Fruit fly (Drosophila melanogaster): ENCODE measurements around the gene xit.

xit gene

dm6 chrX:6794826-6795225, 26.0 kb upstream of the xit start (continued):
- no peak for TF ChIP-seq CG17612 (GFP tag; IDR thresholded peaks at IDR 0.05)
- TF ChIP-seq ems (GFP tag; optimal IDR thresholded peaks at IDR 0.05): no peak
- no peak for TF ChIP-seq Poxn (GFP tag; IDR thresholded peaks at IDR 0.05)
- no peak for TF ChIP-seq CG9609 (GFP tag; optimal IDR thresholded peaks at IDR 0.05)
- TF ChIP-seq Fer3 (tag; optimal IDR thresholded peaks at IDR 0.05): no peak
- no peak for TF ChIP-seq tll (GFP tag; optimal IDR thresholded peaks at IDR 0.05)
- TF ChIP-seq bowl (GFP tag; IDR thresholded peaks at IDR 0.05): no peak
- no peak for TF ChIP-seq da (GFP tag; optimal IDR thresholded peaks at IDR 0.05)
- no peak for TF ChIP-seq Six4 (GFP tag; optimal IDR thresholded peaks at IDR 0.05)
- TF ChIP-seq insv (GFP tag; optimal IDR thresholded peaks at IDR 0.05): no peak
- no peak for TF ChIP-seq al (GFP tag; IDR thresholded peaks at IDR 0.05)
- TF ChIP-seq Max (GFP tag; optimal IDR thresholded peaks at IDR 0.05): no peak
- no peak for TF ChIP-seq CG11247 (GFP tag; IDR thresholded peaks at IDR 0.05)
- no peak for TF ChIP-seq dati (GFP tag; IDR thresholded peaks at IDR 0.05)
- no peak for TF ChIP-seq CG14014 (GFP tag; IDR thresholded peaks at IDR 0.05)
- TF ChIP-seq p53 (GFP tag; optimal IDR thresholded peaks at IDR 0.05): no peak
- no peak for TF ChIP-seq CG17568 (GFP tag; optimal IDR thresholded peaks at IDR 0.05)
- no peak for TF ChIP-seq Atf-2 (GFP tag; optimal IDR thresholded peaks at IDR 0.05)
- no peak for TF ChIP-seq CG1647 (GFP tag; optimal IDR thresholded peaks at IDR 0.05)
- no peak for TF ChIP-seq dmrt11E (tag; optimal IDR thresholded peaks at IDR 0.05)
- TF ChIP-seq emc (GFP tag; optimal IDR thresholded peaks at IDR 0.05): no peak
- TF ChIP-seq CG3995 (GFP tag; optimal IDR thresholded peaks at IDR 0.05): no peak
- TF ChIP-seq gcm (GFP tag; optimal IDR thresholded peaks at IDR 0.05): no peak
- TF ChIP-seq cato (GFP tag; optimal IDR thresholded peaks at IDR 0.05; ENCODE audit: borderline replicate concordance): no peak
- TF ChIP-seq CG17385 (GFP tag; optimal IDR thresholded peaks at IDR 0.05): no peak
- peak; percentile 7 for TF ChIP-seq CG8388 (GFP tag; optimal IDR thresholded peaks at IDR 0.05)
- TF ChIP-seq CG5180 (GFP tag; optimal IDR thresholded peaks at IDR 0.05): no peak
- peak; percentile 73 for TF ChIP-seq Med (GFP tag)
- TF ChIP-seq CG2889 (GFP tag; IDR thresholded peaks at IDR 0.05): no peak
- TF ChIP-seq tap (tag; optimal IDR thresholded peaks at IDR 0.05): no peak
- TF ChIP-seq CG17328 (GFP tag; IDR thresholded peaks at IDR 0.05): 0 out of 2 replicates have a peak, but pooled peaks have one; percentile 31
- no peak for TF ChIP-seq Dek (tag; optimal IDR thresholded peaks at IDR 0.05)
- no peak for TF ChIP-seq gsb-n (tag; optimal IDR thresholded peaks at IDR 0.05)
- no peak for TF ChIP-seq CG1529 (GFP tag; optimal IDR thresholded peaks at IDR 0.05)
- TF ChIP-seq lab (GFP tag; optimal IDR thresholded peaks at IDR 0.05): no peak
- no peak for TF ChIP-seq CG7556 (GFP tag; optimal IDR thresholded peaks at IDR 0.05)
- no peak for TF ChIP-seq CG8359 (GFP tag; optimal IDR thresholded peaks at IDR 0.05; ENCODE audit: borderline replicate concordance)
- no peak for TF ChIP-seq unc-4 (GFP tag; IDR thresholded peaks at IDR 0.05; ENCODE audit: partially characterized antibody)
- no peak for TF ChIP-seq CG11085 (GFP tag; IDR thresholded peaks at IDR 0.05)
- TF ChIP-seq CG7745 (tag; optimal IDR thresholded peaks at IDR 0.05): no peak
- no peak for TF ChIP-seq gt (GFP tag; IDR thresholded peaks at IDR 0.05)
- TF ChIP-seq HHEX (GFP tag; optimal IDR thresholded peaks at IDR 0.05): no peak
- TF ChIP-seq CG6689 (GFP tag; IDR thresholded peaks at IDR 0.05): peak; percentile 28
- no peak for TF ChIP-seq CG10462 (GFP tag; optimal IDR thresholded peaks at IDR 0.05)
- TF ChIP-seq Lpt (GFP tag; optimal IDR thresholded peaks at IDR 0.05): no peak
- no peak for TF ChIP-seq NC2α (GFP tag; optimal IDR thresholded peaks at IDR 0.05)
- TF ChIP-seq Taf1 (GFP tag; IDR thresholded peaks at IDR 0.05): no peak
- no peak for TF ChIP-seq CG3281 (GFP tag; optimal IDR thresholded peaks at IDR 0.05)
- TF ChIP-seq kni (GFP tag; optimal IDR thresholded peaks at IDR 0.05): no peak
- TF ChIP-seq ac (GFP tag; optimal IDR thresholded peaks at IDR 0.05): no peak
- no peak for TF ChIP-seq CG31388 (GFP tag; optimal IDR thresholded peaks at IDR 0.05)
